Worm (Caenorhabditis elegans): ENCODE measurements around the gene twk-22.

Gene twk-22

ce11 chrX:16337399-16337798 lies 31.1 kb downstream of the twk-22 start:
- no peak for TF ChIP-seq lin-39 (tag; optimal IDR thresholded peaks at IDR 0.05)
- peak; percentile 67 for TF ChIP-seq elt-2 (tag; optimal IDR thresholded peaks at IDR 0.05)
- TF ChIP-seq nfya-1 (tag; optimal IDR thresholded peaks at IDR 0.05; ENCODE audit: insufficient read depth): no peak
- no peak for TF ChIP-seq nhr-28 (tag; optimal IDR thresholded peaks at IDR 0.05)
- TF ChIP-seq lsy-12 (tag; optimal IDR thresholded peaks at IDR 0.05): no peak
- no peak for TF ChIP-seq egl-27 (tag; optimal IDR thresholded peaks at IDR 0.05)
- TF ChIP-seq ceh-82 (tag; optimal IDR thresholded peaks at IDR 0.05): no peak
- no peak for TF ChIP-seq snpc-4 (tag; optimal IDR thresholded peaks at IDR 0.05)
- no peak for TF ChIP-seq sea-2 (GFP tag; optimal IDR thresholded peaks at IDR 0.05)
- peak; percentile 15 for TF ChIP-seq pqm-1 (tag; optimal IDR thresholded peaks at IDR 0.05)
- peak; percentile 36 for TF ChIP-seq pha-4 (tag; optimal IDR thresholded peaks at IDR 0.05)
- TF ChIP-seq ZK546.5 (tag; optimal IDR thresholded peaks at IDR 0.05): no peak

- TF ChIP-seq hmg-11 (tag; optimal IDR thresholded peaks at IDR 0.05): peak; percentile 12
- TF ChIP-seq mdl-1 (tag; optimal IDR thresholded peaks at IDR 0.05): no peak
- peak; percentile 30 for TF ChIP-seq lin-15B (tag; optimal IDR thresholded peaks at IDR 0.05)
- TF ChIP-seq pha-4 (tag; optimal IDR thresholded peaks at IDR 0.05): peak; percentile 8
- no peak for TF ChIP-seq sea-2 (GFP tag; optimal IDR thresholded peaks at IDR 0.05)
- TF ChIP-seq nhr-12 (tag; optimal IDR thresholded peaks at IDR 0.05): no peak
- no peak for TF ChIP-seq snpc-4 (tag; optimal IDR thresholded peaks at IDR 0.05)
- TF ChIP-seq ztf-4 (tag; optimal IDR thresholded peaks at IDR 0.05): no peak
- peak; percentile 29 for TF ChIP-seq lin-39 (tag; optimal IDR thresholded peaks at IDR 0.05)
- TF ChIP-seq nhr-11 (tag; optimal IDR thresholded peaks at IDR 0.05): no peak
- peak; percentile 50 for TF ChIP-seq nfya-1 (tag; optimal IDR thresholded peaks at IDR 0.05; ENCODE audit: insufficient read depth)
Observed at ce11 chrX:16339207-16339606, 32.9 kb downstream of the twk-22 start.

- TF ChIP-seq lsy-12 (tag; optimal IDR thresholded peaks at IDR 0.05) (no peak), snpc-4 (tag; optimal IDR thresholded peaks at IDR 0.05) (peak; percentile 4)
Observed at ce11 chrX:16341838-16342237, 35.6 kb downstream of the twk-22 start.

- TF ChIP-seq sea-2 (GFP tag; optimal IDR thresholded peaks at IDR 0.05): no peak
- TF ChIP-seq nhr-25 (tag; optimal IDR thresholded peaks at IDR 0.05): no peak
- TF ChIP-seq R02D3.7 (tag; optimal IDR thresholded peaks at IDR 0.05): no peak
- TF ChIP-seq elt-1 (tag; optimal IDR thresholded peaks at IDR 0.05): no peak
- no peak for TF ChIP-seq ZK546.5 (tag; optimal IDR thresholded peaks at IDR 0.05)
- TF ChIP-seq ztf-11 (tag; optimal IDR thresholded peaks at IDR 0.05): no peak
- peak; percentile 31 for TF ChIP-seq lin-39 (tag; optimal IDR thresholded peaks at IDR 0.05)
- peak; percentile 62 for TF ChIP-seq hmg-11 (tag; optimal IDR thresholded peaks at IDR 0.05)
- no peak for TF ChIP-seq lin-15B (tag; optimal IDR thresholded peaks at IDR 0.05)
Observed at ce11 chrX:16342256-16342655, 36.0 kb downstream of the twk-22 start.

ce11 chrX:16343885-16344640 lies 37.8 kb downstream of the twk-22 start:
- TF ChIP-seq sea-2 (GFP tag; optimal IDR thresholded peaks at IDR 0.05) (no peak), fkh-10 (GFP tag; optimal IDR thresholded peaks at IDR 0.05) (peak; percentile 95), nfya-1 (tag; optimal IDR thresholded peaks at IDR 0.05; ENCODE audit: insufficient read depth) (no peak), elt-1 (tag; optimal IDR thresholded peaks at IDR 0.05) (no peak), ceh-28 (tag; optimal IDR thresholded peaks at IDR 0.05) (no peak), R02D3.7 (tag; optimal IDR thresholded peaks at IDR 0.05) (no peak), ztf-4 (tag; optimal IDR thresholded peaks at IDR 0.05) (no peak), mdl-1 (tag; optimal IDR thresholded peaks at IDR 0.05) (no peak)

ce11 chrX:16345296-16345695 lies 39.0 kb downstream of the twk-22 start:
- TF ChIP-seq fkh-10 (GFP tag; optimal IDR thresholded peaks at IDR 0.05) (peak; percentile 88), elt-2 (tag; optimal IDR thresholded peaks at IDR 0.05) (no peak)

- TF ChIP-seq fos-1 (tag; optimal IDR thresholded peaks at IDR 0.05): no peak
- no peak for TF ChIP-seq nhr-43 (tag; optimal IDR thresholded peaks at IDR 0.05; ENCODE audit: poor library complexity, severe bottlenecking)
- peak; percentile 96 for TF ChIP-seq elt-2 (tag; optimal IDR thresholded peaks at IDR 0.05)
- TF ChIP-seq skn-1 (tag; optimal IDR thresholded peaks at IDR 0.05): peak; percentile 87
- TF ChIP-seq elt-3 (tag; optimal IDR thresholded peaks at IDR 0.05): no peak
- TF ChIP-seq jun-1 (tag; optimal IDR thresholded peaks at IDR 0.05): peak; percentile 20
- TF ChIP-seq pqm-1 (tag; optimal IDR thresholded peaks at IDR 0.05): peak; percentile 98
- no peak for TF ChIP-seq fkh-2 (tag; optimal IDR thresholded peaks at IDR 0.05)
- no peak for TF ChIP-seq nhr-28 (tag; optimal IDR thresholded peaks at IDR 0.05)
- TF ChIP-seq pha-4 (tag; optimal IDR thresholded peaks at IDR 0.05): peak; percentile 45
- no peak for TF ChIP-seq lin-39 (tag; optimal IDR thresholded peaks at IDR 0.05)
- TF ChIP-seq ztf-4 (tag; optimal IDR thresholded peaks at IDR 0.05): no peak
Observed at ce11 chrX:16346212-16346883, 40.1 kb downstream of the twk-22 start.

Measured in whole organism, L3 larva.